Worm (Caenorhabditis elegans) whole organism, L2 larva: ENCODE results near the gene T08A9.13.

Experiments
- C34F6.9 ChIP-seq: fragments of 150-350 bp; optimal IDR thresholded peaks from 2 replicates; lab custom pipeline; 2014; ENCODE audit warnings: missing biosample characterization, missing genetic modification characterization
- F13H6.1 ChIP-seq: sonication (generic microtip); optimal IDR thresholded peaks from 2 replicates; lab custom pipeline; 2016; ENCODE audit warnings: missing genetic modification characterization, missing compliant biosample characterization
- R02D3.7 ChIP-seq: fragments of 150-350 bp; optimal IDR thresholded peaks from 2 replicates; lab custom pipeline; 2014; ENCODE audit warnings: missing biosample characterization, missing genetic modification characterization
- Y55F3AM.14 ChIP-seq: fragments of 200-800 bp; sonication (Bioruptor generic); optimal IDR thresholded peaks from 2 replicates; lab custom pipeline; 2018; ENCODE audit warnings: mild to moderate bottlenecking, missing genetic modification characterization, missing compliant biosample characterization
- ZK546.5 ChIP-seq: sonication (generic microtip); optimal IDR thresholded peaks from 2 replicates; lab custom pipeline; 2017; ENCODE audit warnings: missing biosample characterization, missing genetic modification characterization
- alr-1 ChIP-seq: fragments of 150-350 bp; optimal IDR thresholded peaks from 2 replicates; lab custom pipeline; 2014; ENCODE audit warnings: missing biosample characterization, missing genetic modification characterization
- aly-2 ChIP-seq: fragments of 150-350 bp; optimal IDR thresholded peaks from 2 replicates; lab custom pipeline; 2014; ENCODE audit warnings: missing biosample characterization, missing genetic modification characterization
- ama-1 ChIP-seq: fragments of 150-350 bp; optimal IDR thresholded peaks from 2 replicates; lab custom pipeline; 2018; ENCODE audit warnings: inconsistent platforms
- blmp-1 ChIP-seq: sonication (generic microtip); optimal IDR thresholded peaks from 2 replicates; lab custom pipeline; 2017; ENCODE audit warnings: missing genetic modification characterization, mild to moderate bottlenecking, missing compliant biosample characterization, antibody characterized with exemption, moderate library complexity; ENCODE audit not compliant: insufficient read depth
- crh-2 ChIP-seq: sonication (generic microtip); optimal IDR thresholded peaks from 2 replicates; lab custom pipeline; 2017; ENCODE audit warnings: missing biosample characterization, missing genetic modification characterization
- dmd-4 ChIP-seq: sonication (generic microtip); optimal IDR thresholded peaks from 2 replicates; lab custom pipeline; 2017; ENCODE audit warnings: missing biosample characterization, missing genetic modification characterization
- egl-27 ChIP-seq: sonication (generic microtip); optimal IDR thresholded peaks from 3 replicates; lab custom pipeline; 2017; ENCODE audit warnings: missing biosample characterization, missing genetic modification reagents, missing genetic modification characterization
- elt-1 ChIP-seq: fragments of 150-350 bp; optimal IDR thresholded peaks from 2 replicates; lab custom pipeline; 2014; ENCODE audit warnings: missing biosample characterization, missing genetic modification characterization
- elt-3 ChIP-seq: sonication (generic microtip); optimal IDR thresholded peaks from 2 replicates; lab custom pipeline; 2017; ENCODE audit warnings: missing biosample characterization, missing genetic modification characterization
- fos-1 ChIP-seq: fragments of 150-350 bp; optimal IDR thresholded peaks from 2 replicates; lab custom pipeline; 2014; ENCODE audit warnings: missing biosample characterization, missing genetic modification characterization
- gmeb-1 ChIP-seq: fragments of 150-350 bp; optimal IDR thresholded peaks from 2 replicates; lab custom pipeline; 2014; ENCODE audit warnings: missing biosample characterization, missing genetic modification characterization
- lin-11 ChIP-seq: fragments of 150-350 bp; sonication (generic microtip); optimal IDR thresholded peaks from 2 replicates; lab custom pipeline; 2014; ENCODE audit warnings: missing biosample characterization, missing genetic modification characterization, inconsistent platforms, mixed read lengths
- lin-39 ChIP-seq: fragments of 150-350 bp; optimal IDR thresholded peaks from 2 replicates; lab custom pipeline; 2014; ENCODE audit warnings: missing biosample characterization, missing genetic modification reagents, missing genetic modification characterization
- lsy-2 ChIP-seq, 2 experiments: fragments of 150-350 bp in 1 of 2; sonication (generic microtip) in 1 of 2; optimal IDR thresholded peaks; 2 replicates each; lab custom pipeline; 2014 to 2017; ENCODE audit warnings: missing biosample characterization in 2 of 2, missing genetic modification characterization in 2 of 2
- mbf-1 ChIP-seq: sonication (generic microtip); optimal IDR thresholded peaks from 2 replicates; lab custom pipeline; 2017; ENCODE audit warnings: missing biosample characterization, missing genetic modification characterization
- mdl-1 ChIP-seq, 2 experiments: fragments of 150-350 bp in 1 of 2; sonication (generic microtip) in 1 of 2; optimal IDR thresholded peaks; 2 replicates each; lab custom pipeline; 2017; ENCODE audit warnings: missing biosample characterization in 2 of 2, missing genetic modification characterization in 2 of 2
- nhr-11 ChIP-seq: fragments of 150-350 bp; optimal IDR thresholded peaks from 2 replicates; lab custom pipeline; 2014; ENCODE audit warnings: missing biosample characterization, missing genetic modification characterization
- nhr-12 ChIP-seq: fragments of 150-350 bp; optimal IDR thresholded peaks from 2 replicates; lab custom pipeline; 2014; ENCODE audit warnings: missing biosample characterization, missing genetic modification characterization
- nhr-129 ChIP-seq: fragments of 150-350 bp; optimal IDR thresholded peaks from 2 replicates; lab custom pipeline; 2014; ENCODE audit warnings: missing biosample characterization, missing genetic modification characterization
- nhr-21 ChIP-seq: fragments of 150-350 bp; optimal IDR thresholded peaks from 2 replicates; lab custom pipeline; 2014; ENCODE audit warnings: missing biosample characterization, missing genetic modification characterization
- nhr-23 ChIP-seq: fragments of 150-350 bp; optimal IDR thresholded peaks from 2 replicates; lab custom pipeline; 2014; ENCODE audit warnings: missing biosample characterization, missing genetic modification reagents, missing genetic modification characterization
- nhr-237 ChIP-seq: fragments of 150-350 bp; optimal IDR thresholded peaks from 2 replicates; lab custom pipeline; 2014; ENCODE audit warnings: missing biosample characterization, missing genetic modification characterization
- nhr-25 ChIP-seq: fragments of 150-350 bp; sonication (generic microtip); optimal IDR thresholded peaks from 3 replicates; lab custom pipeline; 2014; ENCODE audit warnings: missing biosample characterization, missing genetic modification characterization
- nhr-6 ChIP-seq: fragments of 150-350 bp; optimal IDR thresholded peaks from 2 replicates; lab custom pipeline; 2014; ENCODE audit warnings: missing biosample characterization, missing genetic modification characterization
- sem-4 ChIP-seq: fragments of 150-350 bp; optimal IDR thresholded peaks from 2 replicates; lab custom pipeline; 2014; ENCODE audit warnings: missing biosample characterization, missing genetic modification reagents, missing genetic modification characterization
- skn-1 ChIP-seq: sonication (generic microtip); optimal IDR thresholded peaks from 2 replicates; lab custom pipeline; 2017; ENCODE audit warnings: missing biosample characterization, missing genetic modification characterization
- sma-3 ChIP-seq: sonication (generic microtip); optimal IDR thresholded peaks from 2 replicates; lab custom pipeline; 2016; ENCODE audit warnings: missing genetic modification reagents, missing genetic modification characterization, missing compliant biosample characterization
- sma-9 ChIP-seq, 2 experiments: fragments of 150-350 bp in 1 of 2; sonication (generic microtip) in 1 of 2; optimal IDR thresholded peaks; 2 replicates each; lab custom pipeline; 2014 to 2016; ENCODE audit warnings: missing genetic modification characterization in 2 of 2, mild to moderate bottlenecking in 1 of 2, missing biosample characterization in 1 of 2, missing compliant biosample characterization in 1 of 2, missing genetic modification reagents in 1 of 2, moderate library complexity in 1 of 2
- snpc-4 ChIP-seq: fragments of 150-350 bp; optimal IDR thresholded peaks from 2 replicates; lab custom pipeline; 2014; ENCODE audit warnings: missing biosample characterization, missing genetic modification characterization
- unc-39 ChIP-seq: fragments of 150-350 bp; optimal IDR thresholded peaks from 2 replicates; lab custom pipeline; 2014; ENCODE audit warnings: missing biosample characterization, missing genetic modification characterization
- unc-62 ChIP-seq: fragments of 150-350 bp; optimal IDR thresholded peaks from 2 replicates; lab custom pipeline; 2014; ENCODE audit warnings: missing biosample characterization, missing genetic modification reagents, missing genetic modification characterization
- zag-1 ChIP-seq: fragments of 150-350 bp; optimal IDR thresholded peaks from 2 replicates; lab custom pipeline; 2014; ENCODE audit warnings: missing biosample characterization, missing genetic modification characterization
- ztf-1 ChIP-seq: fragments of 200-800 bp; sonication (Bioruptor generic); conservative IDR thresholded peaks from 2 replicates; pipeline ENCODE4 v1.3.6; 2022; ENCODE audit warnings: missing genetic modification characterization, missing compliant biosample characterization
- ztf-11 ChIP-seq: sonication (generic microtip); optimal IDR thresholded peaks from 2 replicates; lab custom pipeline; 2017; ENCODE audit warnings: missing biosample characterization, missing genetic modification characterization
- ztf-4 ChIP-seq: fragments of 150-350 bp; optimal IDR thresholded peaks from 2 replicates; lab custom pipeline; 2014; ENCODE audit warnings: missing biosample characterization, missing genetic modification characterization

The T08A9.13 gene

ce11 chrX:7315329-7315728 is 6.9 kb downstream of the T08A9.13 start, which contains the start of gene spp-3 (continued):
- TF ChIP-seq snpc-4 (no peak), ztf-4 (no peak), elt-1 (tag; lab: Kevin White, UChicago) (no peak), nhr-23 (tag; lab: Kevin White, UChicago) (no peak), F13H6.1 (peak; percentile 38), nhr-12 (tag; lab: Kevin White, UChicago) (no peak), sma-3 (GFP tag; lab: Kevin White, UChicago) (peak; percentile 7), gmeb-1 (tag; lab: Kevin White, UChicago) (peak; percentile 57)

ce11 chrX:7314564-7314963 is 7.7 kb downstream of the T08A9.13 start:
- TF ChIP-seq elt-3 (tag; lab: Kevin White, UChicago) (no peak), skn-1 (tag; lab: Kevin White, UChicago) (no peak), nhr-129 (tag; lab: Kevin White, UChicago) (no peak), alr-1 (tag; lab: Kevin White, UChicago) (no peak), Y55F3AM.14 (GFP tag; lab: Kevin White, UChicago) (no peak), crh-2 (peak; percentile 29), aly-2 (no peak), sma-3 (GFP tag; lab: Kevin White, UChicago) (no peak), ztf-1 (GFP tag; lab: Robert Waterston, UW) (no peak), fos-1 (tag; lab: Kevin White, UChicago) (peak; percentile 34), sem-4 (tag; lab: Kevin White, UChicago) (no peak), nhr-25 (tag; lab: Kevin White, UChicago) (no peak), elt-1 (tag; lab: Kevin White, UChicago) (no peak)

ce11 chrX:7313236-7313635 is 9.0 kb downstream of the T08A9.13 start:
- no peak for TF ChIP-seq nhr-21
- TF ChIP-seq F13H6.1 = no peak
- no peak for TF ChIP-seq nhr-237 (tag; lab: Kevin White, UChicago)
- no peak for TF ChIP-seq unc-39 (tag; lab: Kevin White, UChicago)
- no peak for TF ChIP-seq R02D3.7 (tag; lab: Kevin White, UChicago)
- TF ChIP-seq ZK546.5 = no peak
- TF ChIP-seq alr-1 (tag; lab: Kevin White, UChicago) = no peak
- no peak for TF ChIP-seq unc-62
- TF ChIP-seq aly-2 = no peak
- no peak for TF ChIP-seq Y55F3AM.14 (GFP tag; lab: Kevin White, UChicago)
- TF ChIP-seq, all 48 proteins: peak for 0

- TF ChIP-seq sma-3 (GFP tag; lab: Kevin White, UChicago) (no peak), unc-39 (tag; lab: Kevin White, UChicago) (no peak), ama-1 (lab: Kevin White, UChicago) (no peak)
- TF ChIP-seq, all 48 proteins: peak for 0
These were observed 10.4 kb downstream of the T08A9.13 start for ce11 chrX:7311870-7312269.

ce11 chrX:7309775-7310174 is 12.4 kb downstream of the T08A9.13 start, which contains the start of the genes his-38 and his-40:
Gene his-38 (minus strand): TSS chrX:7309875.
Gene his-40 (plus strand): TSS chrX:7310110.
- TF ChIP-seq aly-2 = no peak
- TF ChIP-seq gmeb-1 (tag; lab: Kevin White, UChicago) = no peak
- no peak for TF ChIP-seq elt-3 (tag; lab: Kevin White, UChicago)
- no peak for TF ChIP-seq egl-27 (tag; lab: Kevin White, UChicago)
- no peak for TF ChIP-seq zag-1 (tag; lab: Kevin White, UChicago)
- TF ChIP-seq nhr-6 = no peak

- peak; percentile 13 for TF ChIP-seq Y55F3AM.14 (GFP tag; lab: Kevin White, UChicago)
- peak; percentile 89 for TF ChIP-seq sma-9 (GFP tag; optimal IDR thresholded peaks at IDR 0.05; lab: Kevin White, UChicago)
- TF ChIP-seq sma-9 (tag; optimal IDR thresholded peaks at IDR 0.05; lab: Kevin White, UChicago) = no peak
- peak; percentile 11 to 59 for TF ChIP-seq lsy-2 (tag; optimal IDR thresholded peaks at IDR 0.05; lab: Kevin White, UChicago)
- no peak for TF ChIP-seq unc-62
- no peak for TF ChIP-seq nhr-11 (tag; lab: Kevin White, UChicago)
- TF ChIP-seq nhr-129 (tag; lab: Kevin White, UChicago) = peak; percentile 84
- no peak for TF ChIP-seq nhr-21
- no peak for TF ChIP-seq ztf-11 (tag; lab: Kevin White, UChicago)
- no peak for TF ChIP-seq dmd-4
- peak; percentile 52 for TF ChIP-seq nhr-25 (tag; lab: Kevin White, UChicago)
- TF ChIP-seq blmp-1 = peak; percentile 65
- peak; percentile 26 for TF ChIP-seq sma-3 (GFP tag; lab: Kevin White, UChicago)
- TF ChIP-seq R02D3.7 (tag; lab: Kevin White, UChicago) = no peak
- TF ChIP-seq ztf-1 (GFP tag; lab: Robert Waterston, UW) = no peak
- peak; percentile 75 for TF ChIP-seq C34F6.9 (tag; lab: Kevin White, UChicago)
- peak in 1 of 2 experiments; percentile 3 for TF ChIP-seq mdl-1 (tag; optimal IDR thresholded peaks at IDR 0.05; lab: Kevin White, UChicago)
- peak; percentile 73 for TF ChIP-seq fos-1 (tag; lab: Kevin White, UChicago)
- TF ChIP-seq mbf-1 (tag; lab: Kevin White, UChicago) = no peak
- TF ChIP-seq snpc-4 = peak; percentile 10
- no peak for TF ChIP-seq lin-39 (tag; lab: Kevin White, UChicago)
- TF ChIP-seq F13H6.1 = peak; percentile 85
- no peak for TF ChIP-seq nhr-237 (tag; lab: Kevin White, UChicago)
- TF ChIP-seq skn-1 (tag; lab: Kevin White, UChicago) = no peak
- peak; percentile 76 for TF ChIP-seq zag-1 (tag; lab: Kevin White, UChicago)
- TF ChIP-seq alr-1 (tag; lab: Kevin White, UChicago) = no peak
- peak; percentile 37 for TF ChIP-seq lin-11 (tag; lab: Kevin White, UChicago)
- no peak for TF ChIP-seq elt-3 (tag; lab: Kevin White, UChicago)
These were observed 15.8 kb downstream of the T08A9.13 start for ce11 chrX:7306434-7306833.
